Worm (Caenorhabditis elegans) whole organism, midembryonic: ENCODE measurements around the gene F34D6.1.
"Not testable (repeated sequence)": the region's sequence is repeated elsewhere in the genome, so short reads cannot be mapped to it uniquely, and the experiment has no call there.

ENCODE experiments used
- klf-2 ChIP-seq: fragments of 200-800 bp; sonication (Bioruptor generic); conservative IDR thresholded peaks from 2 replicates; pipeline ENCODE4 v1.3.6; 2022; ENCODE audit warnings: missing genetic modification reagents, missing genetic modification characterization, missing compliant biosample characterization
- ztf-29 ChIP-seq: fragments of 200-800 bp; sonication (Bioruptor generic); IDR thresholded peaks from 2 replicates; pipeline ENCODE4 v1.3.6; 2022; ENCODE audit warnings: missing genetic modification reagents, missing genetic modification characterization, missing compliant biosample characterization

- not testable (repeated sequence) for TF ChIP-seq ztf-29, klf-2 (GFP tag; lab: Robert Waterston, UW)
Observed at ce11 chrII:2646756-2647155, 34.3 kb downstream of the F34D6.1 start, which contains the start of gene F22E5.12.
